Fruit fly (Drosophila melanogaster) whole organism, embryonic: ENCODE measurements around the gene CG43355.

Experiments used
- Abd-B ChIP-seq: fragments of 200-800 bp; sonication (Bioruptor generic); optimal IDR thresholded peaks from 2 replicates; lab custom pipeline; 2018; ENCODE audit warnings: missing biosample characterization, mild to moderate bottlenecking, missing genetic modification characterization, moderate library complexity
- CG10267 ChIP-seq: fragments of 200-800 bp; sonication (Bioruptor generic); optimal IDR thresholded peaks from 2 replicates; lab custom pipeline; 2018; ENCODE audit warnings: missing biosample characterization, mild to moderate bottlenecking, missing genetic modification characterization, moderate library complexity
- CG10462 ChIP-seq: fragments of 200-800 bp; sonication (Bioruptor generic); optimal IDR thresholded peaks from 2 replicates; lab custom pipeline; 2016; ENCODE audit warnings: missing biosample characterization, missing genetic modification characterization
- CG10565 ChIP-seq: fragments of 200-800 bp; sonication (Bioruptor generic); optimal IDR thresholded peaks from 3 replicates; lab custom pipeline; 2016; ENCODE audit warnings: missing biosample characterization, mild to moderate bottlenecking, missing genetic modification characterization
- CG12391 ChIP-seq: fragments of 200-800 bp; sonication (Bioruptor generic); optimal IDR thresholded peaks from 3 replicates; lab custom pipeline; 2018; ENCODE audit warnings: missing biosample characterization, mild to moderate bottlenecking, missing genetic modification characterization, moderate library complexity
- CG13123 ChIP-seq: fragments of 200-800 bp; sonication (Bioruptor generic); optimal IDR thresholded peaks from 2 replicates; lab custom pipeline; 2016; ENCODE audit warnings: missing biosample characterization, missing genetic modification characterization
- CG13624 ChIP-seq: fragments of 200-800 bp; sonication (Bioruptor generic); optimal IDR thresholded peaks from 2 replicates; lab custom pipeline; 2016; ENCODE audit warnings: missing biosample characterization, missing genetic modification characterization
- CG14050 ChIP-seq: fragments of 200-800 bp; sonication (Bioruptor generic); IDR thresholded peaks from 3 replicates; pipeline ENCODE4 v1.3.6; 2022; ENCODE audit warnings: missing biosample characterization, missing genetic modification characterization
- CG14667 ChIP-seq: fragments of 200-800 bp; sonication (Bioruptor generic); IDR thresholded peaks from 2 replicates; pipeline ENCODE4 v1.3.6; 2022; ENCODE audit warnings: missing biosample characterization, missing genetic modification characterization
- CG15601 ChIP-seq: fragments of 200-800 bp; sonication (Bioruptor generic); optimal IDR thresholded peaks from 3 replicates; lab custom pipeline; 2019; ENCODE audit warnings: missing biosample characterization, mild to moderate bottlenecking, missing genetic modification characterization, moderate library complexity
- CG1647 ChIP-seq: fragments of 200-800 bp; sonication (Bioruptor generic); optimal IDR thresholded peaks from 3 replicates; lab custom pipeline; 2016; ENCODE audit warnings: missing biosample characterization, missing genetic modification characterization
- CG17802 ChIP-seq: fragments of 200-800 bp; sonication (Bioruptor generic); optimal IDR thresholded peaks from 2 replicates; lab custom pipeline; 2018; ENCODE audit warnings: missing biosample characterization, mild to moderate bottlenecking, missing genetic modification characterization, moderate library complexity
- CG17829 ChIP-seq: fragments of 200-800 bp; optimal IDR thresholded peaks from 2 replicates; lab custom pipeline; 2019; ENCODE audit warnings: missing biosample characterization, mild to moderate bottlenecking, missing genetic modification characterization, moderate library complexity
- CG18011 ChIP-seq: fragments of 200-800 bp; sonication (Bioruptor generic); optimal IDR thresholded peaks from 2 replicates; lab custom pipeline; 2017; ENCODE audit warnings: missing biosample characterization, missing genetic modification characterization, mild to moderate bottlenecking, moderate library complexity, missing genotype
- CG18262 ChIP-seq: fragments of 200-800 bp; optimal IDR thresholded peaks from 3 replicates; lab custom pipeline; 2019; ENCODE audit warnings: missing biosample characterization, mild to moderate bottlenecking, missing genetic modification characterization, moderate library complexity
- CG31441 ChIP-seq: fragments of 200-800 bp; sonication (Bioruptor generic); IDR thresholded peaks from 2 replicates; pipeline ENCODE4 v1.3.6; 2022; ENCODE audit warnings: missing biosample characterization, missing genetic modification characterization
- CG3847 ChIP-seq: fragments of 200-800 bp; sonication (Bioruptor generic); IDR thresholded peaks from 2 replicates; pipeline ENCODE4 v1.3.6; 2022; ENCODE audit warnings: missing biosample characterization, missing genetic modification characterization
- CG8924 ChIP-seq: fragments of 200-800 bp; optimal IDR thresholded peaks from 3 replicates; lab custom pipeline; 2019; ENCODE audit warnings: missing biosample characterization, mild to moderate bottlenecking, missing genetic modification characterization, moderate library complexity
- CG9797 ChIP-seq: fragments of 200-800 bp; sonication (Bioruptor generic); optimal IDR thresholded peaks from 3 replicates; lab custom pipeline; 2018; ENCODE audit warnings: missing biosample characterization, mild to moderate bottlenecking, missing genetic modification characterization
- CG9817 ChIP-seq: fragments of 200-800 bp; sonication (Bioruptor generic); optimal IDR thresholded peaks from 2 replicates; lab custom pipeline; 2018; ENCODE audit warnings: missing biosample characterization, mild to moderate bottlenecking, missing genetic modification characterization, moderate library complexity
- CG9876 ChIP-seq: fragments of 200-800 bp; sonication (Bioruptor generic); optimal IDR thresholded peaks from 2 replicates; lab custom pipeline; 2016; ENCODE audit warnings: missing biosample characterization, missing genetic modification characterization
- Dad ChIP-seq: fragments of 200-800 bp; sonication (Bioruptor generic); optimal IDR thresholded peaks from 3 replicates; lab custom pipeline; 2016; ENCODE audit warnings: missing biosample characterization, missing genetic modification characterization
- Dip3 ChIP-seq: fragments of 200-800 bp; sonication (Bioruptor generic); optimal IDR thresholded peaks from 3 replicates; lab custom pipeline; 2016; ENCODE audit warnings: missing biosample characterization, missing genetic modification characterization
- Dll ChIP-seq: fragments of 200-800 bp; sonication (Bioruptor generic); IDR thresholded peaks from 4 replicates; pipeline ENCODE4 v1.3.6; 2022; ENCODE audit warnings: missing biosample characterization, missing genetic modification characterization; ENCODE audit not compliant: partially characterized antibody
- Ets65A ChIP-seq: fragments of 200-800 bp; sonication (Bioruptor generic); peaks from one replicate; lab custom pipeline; 2016; ENCODE audit warnings: missing biosample characterization, missing genetic modification characterization
- HLH54F ChIP-seq: fragments of 200-800 bp; sonication (Bioruptor generic); optimal IDR thresholded peaks from 3 replicates; lab custom pipeline; 2016; ENCODE audit warnings: missing biosample characterization, missing genetic modification characterization
- Lhr ChIP-seq: fragments of 200-800 bp; sonication (Bioruptor generic); optimal IDR thresholded peaks from 3 replicates; lab custom pipeline; 2017; ENCODE audit warnings: mild to moderate bottlenecking, missing biosample characterization, missing genetic modification reagents, missing genetic modification characterization
- MBD-R2 ChIP-seq: fragments of 200-800 bp; sonication (Bioruptor generic); IDR thresholded peaks from 2 replicates; pipeline ENCODE4 v1.3.6; 2022; ENCODE audit warnings: missing biosample characterization, missing genetic modification characterization
- Nf-YC ChIP-seq: fragments of 200-800 bp; optimal IDR thresholded peaks from 3 replicates; lab custom pipeline; 2019; ENCODE audit warnings: missing biosample characterization, mild to moderate bottlenecking, missing genetic modification characterization, moderate library complexity
- Oli ChIP-seq: fragments of 200-800 bp; sonication (Bioruptor generic); optimal IDR thresholded peaks from 2 replicates; lab custom pipeline; 2018; ENCODE audit warnings: missing biosample characterization, mild to moderate bottlenecking, missing genetic modification characterization, moderate library complexity
- Pdp1 ChIP-seq, 2 experiments: fragments of 200-800 bp; sonication (Bioruptor generic); optimal IDR thresholded peaks; 3 replicates each; lab custom pipeline; 2016; ENCODE audit warnings: missing biosample characterization in 2 of 2, missing genetic modification characterization in 2 of 2, mild to moderate bottlenecking in 1 of 2, moderate library complexity in 1 of 2
- Sry-δ ChIP-seq: fragments of 200-800 bp; sonication (Bioruptor generic); optimal IDR thresholded peaks from 2 replicates; lab custom pipeline; 2016; ENCODE audit warnings: missing biosample characterization, missing genetic modification characterization
- Usf ChIP-seq: fragments of 200-800 bp; sonication (Bioruptor generic); optimal IDR thresholded peaks from 2 replicates; lab custom pipeline; 2017; ENCODE audit warnings: missing genotype, missing biosample characterization, missing genetic modification characterization
- Xrp1 ChIP-seq: fragments of 200-800 bp; sonication (Bioruptor generic); IDR thresholded peaks from 2 replicates; pipeline ENCODE4 v1.3.6; 2022; ENCODE audit warnings: missing biosample characterization, missing genetic modification characterization
- al ChIP-seq: fragments of 200-800 bp; sonication (Bioruptor generic); IDR thresholded peaks from 2 replicates; pipeline ENCODE4 v1.3.6; 2022; ENCODE audit warnings: missing biosample characterization, missing genetic modification characterization
- chif ChIP-seq, 2 experiments: fragments of 200-800 bp; sonication (Bioruptor generic); optimal IDR thresholded peaks; 3 replicates each; lab custom pipeline; 2016; ENCODE audit warnings: missing biosample characterization in 2 of 2, missing genetic modification characterization in 2 of 2
- croc ChIP-seq: fragments of 200-800 bp; sonication (Bioruptor generic); conservative IDR thresholded peaks from 3 replicates; pipeline ENCODE4 v1.3.6; 2022; ENCODE audit warnings: missing biosample characterization, missing genetic modification characterization
- crol ChIP-seq: fragments of 200-800 bp; sonication (Bioruptor generic); IDR thresholded peaks from 2 replicates; pipeline ENCODE4 v1.3.6; 2022; ENCODE audit warnings: missing biosample characterization, missing genetic modification characterization
- gfzf ChIP-seq: fragments of 200-800 bp; sonication (Bioruptor generic); optimal IDR thresholded peaks from 2 replicates; lab custom pipeline; 2016; ENCODE audit warnings: missing biosample characterization, mild to moderate bottlenecking, missing genetic modification characterization, moderate library complexity
- hbn ChIP-seq: fragments of 200-800 bp; sonication (Bioruptor generic); IDR thresholded peaks from 2 replicates; pipeline ENCODE4 v1.3.6; 2022; ENCODE audit warnings: missing biosample characterization, missing genetic modification characterization; ENCODE audit not compliant: partially characterized antibody
- her ChIP-seq: fragments of 200-800 bp; sonication (Bioruptor generic); optimal IDR thresholded peaks from 2 replicates; lab custom pipeline; 2016; ENCODE audit warnings: missing biosample characterization, missing genetic modification characterization
- jumu ChIP-seq: fragments of 200-800 bp; sonication (Bioruptor generic); optimal IDR thresholded peaks from 3 replicates; lab custom pipeline; 2016; ENCODE audit warnings: missing biosample characterization, missing genetic modification characterization
- lab ChIP-seq: fragments of 200-800 bp; sonication (Bioruptor generic); optimal IDR thresholded peaks from 3 replicates; lab custom pipeline; 2017; ENCODE audit warnings: missing biosample characterization, missing genetic modification characterization, mild to moderate bottlenecking, moderate library complexity, missing genetic modification reagents
- pho ChIP-seq: fragments of 200-800 bp; sonication (Bioruptor generic); optimal IDR thresholded peaks from 2 replicates; lab custom pipeline; 2016; ENCODE audit warnings: missing biosample characterization, missing genetic modification characterization
- phol ChIP-seq: fragments of 200-800 bp; sonication (Bioruptor generic); optimal IDR thresholded peaks from 3 replicates; lab custom pipeline; 2018; ENCODE audit warnings: missing biosample characterization, mild to moderate bottlenecking, missing genetic modification characterization, moderate library complexity
- psq ChIP-seq: fragments of 200-800 bp; sonication (Bioruptor generic); optimal IDR thresholded peaks from 2 replicates; lab custom pipeline; 2017; ENCODE audit warnings: missing biosample characterization, missing genetic modification characterization
- so ChIP-seq: fragments of 200-800 bp; sonication (Bioruptor generic); IDR thresholded peaks from 3 replicates; pipeline ENCODE4 v1.3.6; 2022; ENCODE audit warnings: missing biosample characterization, missing genetic modification characterization
- sug ChIP-seq: fragments of 200-800 bp; optimal IDR thresholded peaks from 2 replicates; lab custom pipeline; 2019; ENCODE audit warnings: missing biosample characterization, mild to moderate bottlenecking, missing genetic modification characterization, moderate library complexity
- tio ChIP-seq: fragments of 200-800 bp; sonication (Bioruptor generic); optimal IDR thresholded peaks from 2 replicates; lab custom pipeline; 2017; ENCODE audit warnings: missing biosample characterization, missing genetic modification characterization, inconsistent platforms
- tx ChIP-seq: fragments of 200-800 bp; sonication (Bioruptor generic); optimal IDR thresholded peaks from 2 replicates; lab custom pipeline; 2016; ENCODE audit warnings: missing biosample characterization, missing genetic modification characterization
- vfl ChIP-seq: fragments of 200-800 bp; sonication (Bioruptor generic); optimal IDR thresholded peaks from 2 replicates; lab custom pipeline; 2016; ENCODE audit warnings: missing biosample characterization, missing genetic modification characterization

Gene CG43355

dm6 chr2L:11498839-11499238 is 14.3 kb downstream of the CG43355 start, which contains the start of gene Cog8 (continued):
- TF ChIP-seq Dll (peak; percentile 29; the same call in 2 of the 4 replicates), CG10462 (GFP tag; lab: Kevin White, UChicago) (peak; percentile 24), tx (GFP tag; lab: Kevin White, UChicago) (peak; percentile 33), CG14050 (GFP tag; lab: Robert Waterston, UW) (no peak), CG15601 (tag; lab: Kevin White, UChicago) (peak; percentile 39), CG8924 (peak; percentile 26), Lhr (GFP tag; lab: Kevin White, UChicago) (peak; percentile 68), CG13624 (peak; percentile 2), Nf-YC (tag; lab: Kevin White, UChicago) (peak; percentile 30), Dad (GFP tag; lab: Kevin White, UChicago) (peak; percentile 38), so (GFP tag; lab: Robert Waterston, UW) (no peak), Sry-δ (GFP tag; lab: Kevin White, UChicago) (peak; percentile 24), crol (no peak), tio (GFP tag; lab: Kevin White, UChicago) (peak; percentile 48), CG3847 (GFP tag; lab: Robert Waterston, UW) (peak; percentile 76), CG10267 (tag; lab: Kevin White, UChicago) (peak; percentile 95), CG17829 (tag; lab: Kevin White, UChicago) (peak; percentile 53), CG9876 (GFP tag; lab: Kevin White, UChicago) (peak; percentile 56), CG10565 (GFP tag; lab: Kevin White, UChicago) (no peak), MBD-R2 (GFP tag; lab: Robert Waterston, UW) (peak; percentile 72), psq (GFP tag; lab: Kevin White, UChicago) (no peak), CG14667 (GFP tag; lab: Robert Waterston, UW) (0 out of 2 replicates have a peak, but pooled peaks have one; percentile 10), HLH54F (peak; percentile 66), CG13123 (GFP tag; lab: Kevin White, UChicago) (peak; percentile 40), Pdp1 (GFP tag; optimal IDR thresholded peaks at IDR 0.05; lab: Kevin White, UChicago) (peak in 1 of 2 experiments; percentile 42), gfzf (GFP tag; lab: Kevin White, UChicago) (peak; percentile 2), croc (GFP tag; lab: Robert Waterston, UW) (no peak), chif (GFP tag; optimal IDR thresholded peaks at IDR 0.05; lab: Kevin White, UChicago) (peak; percentile 42 to 52), CG9817 (peak; percentile 43), phol (peak; percentile 60), CG18262 (peak; percentile 25), pho (GFP tag; lab: Kevin White, UChicago) (peak; percentile 58), CG18011 (GFP tag; lab: Kevin White, UChicago) (peak; percentile 97), jumu (GFP tag; lab: Kevin White, UChicago) (peak; percentile 52), vfl (GFP tag; lab: Kevin White, UChicago) (peak; percentile 35), hbn (GFP tag; lab: Robert Waterston, UW) (no peak), Ets65A (peak; percentile 93), Abd-B (peak; percentile 79), Xrp1 (GFP tag; lab: Robert Waterston, UW) (peak; percentile 23; the same call in 1 of the 2 replicates), al (GFP tag; lab: Robert Waterston, UW) (peak; percentile 28; the same call in 1 of the 2 replicates), CG12391 (tag; lab: Kevin White, UChicago) (peak; percentile 60), CG17802 (tag; lab: Kevin White, UChicago) (peak; percentile 9), CG31441 (GFP tag; lab: Robert Waterston, UW) (0 out of 2 replicates have a peak, but pooled peaks have one; percentile 26), Usf (peak; percentile 18), her (GFP tag; lab: Kevin White, UChicago) (peak; percentile 43), CG1647 (GFP tag; lab: Kevin White, UChicago) (peak; percentile 14), Oli (tag; lab: Kevin White, UChicago) (peak; percentile 20), CG9797 (GFP tag; lab: Kevin White, UChicago) (peak; percentile 4), Dip3 (GFP tag; lab: Kevin White, UChicago) (peak; percentile 60), lab (GFP tag; lab: Kevin White, UChicago) (peak; percentile 13), sug (tag; lab: Kevin White, UChicago) (peak; percentile 37)
